Fruit fly (Drosophila melanogaster): ENCODE measurements around the gene CG44271.

dm6 chr2L:6747814-6748213 is at the start of gene CG44271:
- TF ChIP-seq EcR (GFP tag; optimal IDR thresholded peaks at IDR 0.05) (no peak), D1 (tag; optimal IDR thresholded peaks at IDR 0.05) (no peak), CG10348 (GFP tag; IDR thresholded peaks at IDR 0.05) (no peak), gl (tag; optimal IDR thresholded peaks at IDR 0.05) (no peak), CG15710 (tag; optimal IDR thresholded peaks at IDR 0.05) (no peak), CG32121 (GFP tag; IDR thresholded peaks at IDR 0.05) (no peak), CG17806 (tag; optimal IDR thresholded peaks at IDR 0.05) (no peak), Pif1A (GFP tag; optimal IDR thresholded peaks at IDR 0.05) (no peak), CG4496 (GFP tag; IDR thresholded peaks at IDR 0.05) (no peak)

Data from whole organism, pupa.